Fruit fly (Drosophila melanogaster) whole organism, embryonic: ENCODE results near the gene CG14401.

Source experiments
- Atf3 ChIP-seq: fragments of 200-800 bp; sonication (Bioruptor generic); optimal IDR thresholded peaks from 3 replicates; lab custom pipeline; 2016; ENCODE audit warnings: missing biosample characterization, missing genetic modification characterization
- CG10209 ChIP-seq: fragments of 200-800 bp; sonication (Bioruptor generic); optimal IDR thresholded peaks from 3 replicates; lab custom pipeline; 2017; ENCODE audit warnings: missing biosample characterization, mild to moderate bottlenecking, missing genetic modification characterization, missing genetic modification reagents
- CG11093 ChIP-seq: fragments of 200-800 bp; sonication (Bioruptor generic); IDR thresholded peaks from 3 replicates; pipeline ENCODE4 v1.3.6; 2022; ENCODE audit warnings: missing biosample characterization, missing genetic modification characterization
- CG11560 ChIP-seq: fragments of 200-800 bp; sonication (Bioruptor generic); IDR thresholded peaks from 3 replicates; pipeline ENCODE4 v1.3.6; 2022; ENCODE audit warnings: missing biosample characterization, missing genetic modification characterization
- CG11695 ChIP-seq: fragments of 200-800 bp; sonication (Bioruptor generic); IDR thresholded peaks from 3 replicates; pipeline ENCODE4 v1.3.6; 2022; ENCODE audit warnings: missing biosample characterization, missing genetic modification characterization
- CG12769 ChIP-seq: fragments of 200-800 bp; sonication (Bioruptor generic); optimal IDR thresholded peaks from 2 replicates; lab custom pipeline; 2019; ENCODE audit warnings: missing biosample characterization, mild to moderate bottlenecking, missing genetic modification characterization, moderate library complexity
- CG13287 ChIP-seq: fragments of 200-800 bp; sonication (Bioruptor generic); IDR thresholded peaks from 2 replicates; pipeline ENCODE4 v1.3.6; 2022; ENCODE audit warnings: missing biosample characterization, missing genetic modification characterization; ENCODE audit not compliant: partially characterized antibody
- CG14014 ChIP-seq: fragments of 200-800 bp; sonication (Bioruptor generic); IDR thresholded peaks from 2 replicates; pipeline ENCODE4 v1.3.6; 2022; ENCODE audit warnings: missing biosample characterization, missing genetic modification characterization
- CG17359 ChIP-seq: fragments of 200-800 bp; sonication (Bioruptor generic); optimal IDR thresholded peaks from 3 replicates; lab custom pipeline; 2018; ENCODE audit warnings: missing biosample characterization, mild to moderate bottlenecking, missing genetic modification characterization, moderate library complexity
- CG17385 ChIP-seq: fragments of 200-800 bp; sonication (Bioruptor generic); optimal IDR thresholded peaks from 3 replicates; lab custom pipeline; 2018; ENCODE audit warnings: missing biosample characterization, mild to moderate bottlenecking, missing genetic modification characterization
- CG1792 ChIP-seq: fragments of 200-800 bp; sonication (Bioruptor generic); optimal IDR thresholded peaks from 2 replicates; lab custom pipeline; 2016; ENCODE audit warnings: missing biosample characterization, missing genetic modification characterization
- CG2712 ChIP-seq: fragments of 200-800 bp; optimal IDR thresholded peaks from 3 replicates; lab custom pipeline; 2019; ENCODE audit warnings: missing biosample characterization, mild to moderate bottlenecking, missing genetic modification characterization, moderate library complexity
- CG33213 ChIP-seq: fragments of 200-800 bp; sonication (Bioruptor generic); optimal IDR thresholded peaks from 3 replicates; lab custom pipeline; 2016; ENCODE audit warnings: missing biosample characterization, missing genetic modification characterization
- CG4282 ChIP-seq: fragments of 200-800 bp; sonication (Bioruptor generic); optimal IDR thresholded peaks from 2 replicates; lab custom pipeline; 2016; ENCODE audit warnings: missing biosample characterization, missing genetic modification characterization
- CG4854 ChIP-seq: fragments of 200-800 bp; sonication (Bioruptor generic); optimal IDR thresholded peaks from 2 replicates; lab custom pipeline; 2016; ENCODE audit warnings: missing biosample characterization, missing genetic modification characterization, inconsistent platforms
- CG6689 ChIP-seq: fragments of 200-800 bp; sonication (Bioruptor generic); IDR thresholded peaks from 2 replicates; pipeline ENCODE4 v1.3.6; 2022; ENCODE audit warnings: missing biosample characterization, missing genetic modification characterization
- CG6791 ChIP-seq: fragments of 200-800 bp; sonication (Bioruptor generic); IDR thresholded peaks from 3 replicates; pipeline ENCODE4 v1.3.6; 2022; ENCODE audit warnings: missing biosample characterization, missing genetic modification characterization; ENCODE audit not compliant: partially characterized antibody
- CG6854 ChIP-seq: fragments of 200-800 bp; sonication (Bioruptor generic); optimal IDR thresholded peaks from 3 replicates; lab custom pipeline; 2017; ENCODE audit warnings: missing biosample characterization, mild to moderate bottlenecking, missing genetic modification characterization
- CG7556 ChIP-seq: fragments of 200-800 bp; sonication (Bioruptor generic); optimal IDR thresholded peaks from 2 replicates; lab custom pipeline; 2017; ENCODE audit warnings: missing biosample characterization, mild to moderate bottlenecking, missing genetic modification characterization
- CG7987 ChIP-seq: fragments of 200-800 bp; sonication (Bioruptor generic); optimal IDR thresholded peaks from 2 replicates; lab custom pipeline; 2018; ENCODE audit warnings: missing biosample characterization, mild to moderate bottlenecking, missing genetic modification characterization, moderate library complexity
- CG8281 ChIP-seq: fragments of 200-800 bp; sonication (Bioruptor generic); optimal IDR thresholded peaks from 2 replicates; lab custom pipeline; 2018; ENCODE audit warnings: missing biosample characterization, mild to moderate bottlenecking, missing genetic modification characterization, moderate library complexity
- CG9932 ChIP-seq: fragments of 200-800 bp; sonication (Bioruptor generic); IDR thresholded peaks from 2 replicates; pipeline ENCODE4 v1.3.6; 2022; ENCODE audit warnings: missing biosample characterization, missing genetic modification characterization
- Eip74EF ChIP-seq, 2 experiments: fragments of 200-800 bp in 1 of 2; fragments of >200 bp in 1 of 2; sonication (Bioruptor generic) in 1 of 2; optimal IDR thresholded peaks; 2 replicates each; lab custom pipeline; 2017 to 2019; ENCODE audit warnings: missing biosample characterization in 2 of 2, missing genetic modification characterization in 2 of 2, mild to moderate bottlenecking in 1 of 2, moderate library complexity in 1 of 2
- Hr78 ChIP-seq, 2 experiments: fragments of 200-800 bp in 1 of 2; fragments of >200 bp in 1 of 2; sonication (Bioruptor generic) in 1 of 2; optimal IDR thresholded peaks; 2 replicates each; lab custom pipeline; 2017 to 2019; ENCODE audit warnings: missing biosample characterization in 2 of 2, missing genetic modification characterization in 2 of 2, mild to moderate bottlenecking in 1 of 2, moderate library complexity in 1 of 2
- Mad ChIP-seq: fragments of 200-800 bp; sonication (Bioruptor generic); optimal IDR thresholded peaks from 2 replicates; lab custom pipeline; 2016; ENCODE audit warnings: missing biosample characterization, missing genetic modification characterization
- Mrtf ChIP-seq: fragments of 200-800 bp; sonication (Bioruptor generic); IDR thresholded peaks from 3 replicates; pipeline ENCODE4 v1.3.6; 2022; ENCODE audit warnings: missing biosample characterization, missing genetic modification characterization
- Optix ChIP-seq: fragments of 200-800 bp; sonication (Bioruptor generic); IDR thresholded peaks from 3 replicates; pipeline ENCODE4 v1.3.6; 2022; ENCODE audit warnings: missing biosample characterization, missing genetic modification characterization
- Pdp1 ChIP-seq, 2 experiments: fragments of 200-800 bp; sonication (Bioruptor generic); optimal IDR thresholded peaks; 3 replicates each; lab custom pipeline; 2016; ENCODE audit warnings: missing biosample characterization in 2 of 2, missing genetic modification characterization in 2 of 2, mild to moderate bottlenecking in 1 of 2, moderate library complexity in 1 of 2
- aop ChIP-seq: fragments of 200-800 bp; sonication (Bioruptor generic); IDR thresholded peaks from 2 replicates; pipeline ENCODE4 v1.3.6; 2022; ENCODE audit warnings: missing biosample characterization, missing genetic modification characterization
- bab2 ChIP-seq: fragments of 200-800 bp; sonication (Bioruptor generic); optimal IDR thresholded peaks from 2 replicates; lab custom pipeline; 2016; ENCODE audit warnings: missing biosample characterization, missing genetic modification characterization
- chif ChIP-seq, 2 experiments: fragments of 200-800 bp; sonication (Bioruptor generic); optimal IDR thresholded peaks; 3 replicates each; lab custom pipeline; 2016; ENCODE audit warnings: missing biosample characterization in 2 of 2, missing genetic modification characterization in 2 of 2
- eve ChIP-seq, 2 experiments: fragments of >200 bp; optimal IDR thresholded peaks; 2 replicates each; lab custom pipeline; 2017; ENCODE audit warnings: missing biosample characterization in 2 of 2, missing genetic modification characterization in 2 of 2
- fd102C ChIP-seq: fragments of 200-800 bp; sonication (Bioruptor generic); optimal IDR thresholded peaks from 2 replicates; lab custom pipeline; 2018; ENCODE audit warnings: missing biosample characterization, mild to moderate bottlenecking, missing genetic modification characterization, moderate library complexity
- ftz-f1 ChIP-seq: fragments of 200-800 bp; sonication (Bioruptor generic); optimal IDR thresholded peaks from 2 replicates; lab custom pipeline; 2016; ENCODE audit warnings: missing biosample characterization, missing genetic modification characterization
- ken ChIP-seq: fragments of 200-800 bp; sonication (Bioruptor generic); IDR thresholded peaks from 3 replicates; pipeline ENCODE4 v1.3.6; 2022; ENCODE audit warnings: missing biosample characterization, missing genetic modification characterization
- klu ChIP-seq: fragments of 200-800 bp; sonication (Bioruptor generic); IDR thresholded peaks from 2 replicates; pipeline ENCODE4 v1.3.6; 2022; ENCODE audit warnings: missing biosample characterization, missing genetic modification characterization
- pb ChIP-seq: fragments of 200-800 bp; sonication (Bioruptor generic); optimal IDR thresholded peaks from 3 replicates; lab custom pipeline; 2016; ENCODE audit warnings: missing biosample characterization, missing genetic modification characterization
- peb ChIP-seq: fragments of 200-800 bp; sonication (Bioruptor generic); IDR thresholded peaks from 2 replicates; pipeline ENCODE4 v1.3.6; 2022; ENCODE audit warnings: missing biosample characterization, missing genetic modification characterization
- prd ChIP-seq, 3 experiments: fragments of >200 bp in 2 of 3; fragments of 200-800 bp in 1 of 3; sonication (Bioruptor generic) in 1 of 3; optimal IDR thresholded peaks in 2 of 3; IDR thresholded peaks in 1 of 3; 2 replicates in 2 of 3; 3 replicates in 1 of 3; pipeline versions ENCODE4 v1.3.6 to Lab custom; 2017 to 2022; ENCODE audit warnings: missing biosample characterization in 1 of 3, missing genetic modification characterization in 1 of 3
- psq ChIP-seq: fragments of 200-800 bp; sonication (Bioruptor generic); optimal IDR thresholded peaks from 2 replicates; lab custom pipeline; 2017; ENCODE audit warnings: missing biosample characterization, missing genetic modification characterization
- repo ChIP-seq: fragments of 200-800 bp; sonication (Bioruptor generic); optimal IDR thresholded peaks from 2 replicates; lab custom pipeline; 2016; ENCODE audit warnings: missing biosample characterization, missing genetic modification characterization
- schlank ChIP-seq: fragments of 200-800 bp; sonication (Bioruptor generic); optimal IDR thresholded peaks from 2 replicates; lab custom pipeline; 2018; ENCODE audit warnings: missing biosample characterization, mild to moderate bottlenecking, missing genetic modification characterization
- sens ChIP-seq: fragments of 200-800 bp; sonication (Bioruptor generic); peaks from one replicate; lab custom pipeline; 2016; ENCODE audit warnings: missing biosample characterization, missing genetic modification characterization
- seq ChIP-seq: fragments of 200-800 bp; sonication (Bioruptor generic); IDR thresholded peaks from 2 replicates; pipeline ENCODE4 v1.3.6; 2022; ENCODE audit warnings: missing biosample characterization, missing genetic modification characterization
- toy ChIP-seq: fragments of 200-800 bp; sonication (Bioruptor generic); IDR thresholded peaks from 2 replicates; pipeline ENCODE4 v1.3.6; 2022; ENCODE audit warnings: missing biosample characterization, missing genetic modification characterization
- unpg ChIP-seq: fragments of 200-800 bp; sonication (Bioruptor generic); optimal IDR thresholded peaks from 3 replicates; lab custom pipeline; 2018; ENCODE audit warnings: missing biosample characterization, mild to moderate bottlenecking, missing genetic modification characterization, moderate library complexity
- wdn ChIP-seq: fragments of 200-800 bp; sonication (Bioruptor generic); IDR thresholded peaks from 2 replicates; pipeline ENCODE4 v1.3.6; 2022; ENCODE audit warnings: missing biosample characterization, missing genetic modification characterization
- yki ChIP-seq: fragments of >200 bp; optimal IDR thresholded peaks from 3 replicates; lab custom pipeline; 2018

CG14401 gene

dm6 chr2L:20891188-20891587 is 21.5 kb downstream of the CG14401 start (continued):
- TF ChIP-seq CG17359 (tag; lab: Kevin White, UChicago) (peak; percentile 32), Optix (no peak), CG4282 (GFP tag; lab: Kevin White, UChicago) (no peak), yki (no peak), CG9932 (GFP tag; lab: Robert Waterston, UW) (peak; percentile 36; the same call in 1 of the 2 replicates)

- TF ChIP-seq CG7987 (GFP tag; lab: Kevin White, UChicago) (peak; percentile 87), CG11093 (GFP tag; lab: Robert Waterston, UW) (no peak), CG2712 (no peak), Atf3 (GFP tag; lab: Kevin White, UChicago) (no peak), chif (GFP tag; optimal IDR thresholded peaks at IDR 0.05; lab: Kevin White, UChicago) (no peak), Eip74EF (GFP tag; optimal IDR thresholded peaks at IDR 0.05; lab: Kevin White, UChicago) (peak in 1 of 2 experiments; percentile 42), schlank (tag; lab: Kevin White, UChicago) (peak; percentile 15), CG7556 (GFP tag; lab: Kevin White, UChicago) (no peak), CG11560 (tag; lab: Robert Waterston, UW) (no peak), CG8281 (peak; percentile 3), CG6689 (GFP tag; lab: Robert Waterston, UW) (no peak), CG10209 (peak; percentile 27), CG11695 (GFP tag; lab: Robert Waterston, UW) (0 out of 3 replicates have a peak, but pooled peaks have one; percentile 29), CG17385 (peak; percentile 54), sens (GFP tag; lab: Kevin White, UChicago) (peak; percentile 88), bab2 (GFP tag; lab: Kevin White, UChicago) (peak; percentile 9), Mrtf (GFP tag; lab: Robert Waterston, UW) (no peak), eve (GFP tag; optimal IDR thresholded peaks at IDR 0.05; lab: Kevin White, UChicago) (peak in 1 of 2 experiments; percentile 20), toy (GFP tag; lab: Robert Waterston, UW) (no peak), CG14014 (peak; percentile 68; the same call in 1 of the 2 replicates), psq (GFP tag; lab: Kevin White, UChicago) (no peak), CG1792 (GFP tag; lab: Kevin White, UChicago) (peak; percentile 26), unpg (GFP tag; lab: Kevin White, UChicago) (peak; percentile 49), fd102C (GFP tag; lab: Kevin White, UChicago) (no peak), Mad (GFP tag; lab: Kevin White, UChicago) (no peak), klu (GFP tag; lab: Robert Waterston, UW) (no peak), Pdp1 (GFP tag; optimal IDR thresholded peaks at IDR 0.05; lab: Kevin White, UChicago) (no peak), Hr78 (GFP tag; optimal IDR thresholded peaks at IDR 0.05; lab: Kevin White, UChicago) (peak in 1 of 2 experiments; percentile 75), CG6791 (GFP tag; lab: Robert Waterston, UW) (no peak), CG4854 (peak; percentile 30), prd (optimal IDR thresholded peaks at IDR 0.05; lab: Kevin White, UChicago) (no peak), prd (GFP tag; IDR thresholded peaks at IDR 0.05; lab: Robert Waterston, UW) (no peak), CG13287 (GFP tag; lab: Robert Waterston, UW) (no peak), ftz-f1 (GFP tag; lab: Kevin White, UChicago) (no peak), ken (GFP tag; lab: Robert Waterston, UW) (0 out of 3 replicates have a peak, but pooled peaks have one; percentile 5), CG33213 (GFP tag; lab: Kevin White, UChicago) (peak; percentile 26), CG6854 (GFP tag; lab: Kevin White, UChicago) (peak; percentile 42), aop (GFP tag; lab: Robert Waterston, UW) (no peak), repo (GFP tag; lab: Kevin White, UChicago) (no peak), peb (no peak), CG12769 (tag; lab: Kevin White, UChicago) (no peak), pb (GFP tag; lab: Kevin White, UChicago) (no peak), wdn (GFP tag; lab: Robert Waterston, UW) (no peak), seq (GFP tag; lab: Robert Waterston, UW) (0 out of 2 replicates have a peak, but pooled peaks have one; percentile 27)
Observed at dm6 chr2L:20896681-20897341, 27.2 kb downstream of the CG14401 start.
